Fruit fly (Drosophila melanogaster) whole organism, prepupa: ENCODE data around the gene trbl.

ENCODE experiments used
- Blimp-1 ChIP-seq: fragments of 200-800 bp; sonication (Bioruptor generic); optimal IDR thresholded peaks from 3 replicates; lab custom pipeline; 2017; ENCODE audit warnings: missing biosample characterization, missing genetic modification characterization, mild to moderate bottlenecking, moderate library complexity, missing genetic modification reagents
- CG10669 ChIP-seq: fragments of 200-800 bp; sonication (Bioruptor generic); optimal IDR thresholded peaks from 3 replicates; lab custom pipeline; 2018; ENCODE audit warnings: missing biosample characterization, mild to moderate bottlenecking, missing genetic modification characterization, moderate library complexity
- CG11762 ChIP-seq: fragments of 200-800 bp; sonication (Bioruptor generic); optimal IDR thresholded peaks from 3 replicates; lab custom pipeline; 2016; ENCODE audit warnings: missing biosample characterization, missing genetic modification characterization; ENCODE audit not compliant: insufficient read depth
- CG11902 ChIP-seq: fragments of 200-800 bp; sonication (Bioruptor generic); optimal IDR thresholded peaks from 3 replicates; lab custom pipeline; 2016; ENCODE audit warnings: missing biosample characterization, missing genetic modification characterization
- CG15336 ChIP-seq: fragments of 200-800 bp; sonication (Bioruptor generic); IDR thresholded peaks from 2 replicates; pipeline ENCODE4 v1.3.6; 2022; ENCODE audit warnings: missing biosample characterization, missing genetic modification characterization
- CG1621 ChIP-seq: fragments of 200-800 bp; sonication (Bioruptor generic); optimal IDR thresholded peaks from 3 replicates; lab custom pipeline; 2018; ENCODE audit warnings: missing biosample characterization, mild to moderate bottlenecking, missing genetic modification characterization
- CG16779 ChIP-seq: fragments of 200-800 bp; sonication (Bioruptor generic); optimal IDR thresholded peaks from 3 replicates; lab custom pipeline; 2017; ENCODE audit warnings: missing biosample characterization, mild to moderate bottlenecking, missing genetic modification characterization
- CG31627 ChIP-seq: fragments of 200-800 bp; sonication (Bioruptor generic); optimal IDR thresholded peaks from 3 replicates; lab custom pipeline; 2016; ENCODE audit warnings: missing biosample characterization, missing genetic modification characterization
- CG32006 ChIP-seq: fragments of 200-800 bp; sonication (Bioruptor generic); optimal IDR thresholded peaks from 3 replicates; lab custom pipeline; 2017; ENCODE audit warnings: missing biosample characterization, mild to moderate bottlenecking, missing genetic modification characterization
- CG34406 ChIP-seq: fragments of 200-800 bp; sonication (Bioruptor generic); optimal IDR thresholded peaks from 3 replicates; lab custom pipeline; 2016; ENCODE audit warnings: missing biosample characterization, missing genetic modification characterization
- CG6163 ChIP-seq: fragments of 200-800 bp; sonication (Bioruptor generic); IDR thresholded peaks from 3 replicates; pipeline ENCODE4 v1.3.6; 2022; ENCODE audit warnings: missing biosample characterization, missing genetic modification characterization
- CG6276 ChIP-seq: fragments of 200-800 bp; sonication (Bioruptor generic); optimal IDR thresholded peaks from 2 replicates; lab custom pipeline; 2017; ENCODE audit warnings: missing biosample characterization, mild to moderate bottlenecking, missing genetic modification characterization
- CG7368 ChIP-seq: fragments of 200-800 bp; sonication (Bioruptor generic); optimal IDR thresholded peaks from 3 replicates; lab custom pipeline; 2016; ENCODE audit warnings: missing biosample characterization, missing genetic modification characterization
- CG8119 ChIP-seq: fragments of 200-800 bp; sonication (Bioruptor generic); IDR thresholded peaks from 3 replicates; pipeline ENCODE4 v1.3.6; 2022; ENCODE audit warnings: missing biosample characterization, missing genetic modification characterization
- CG8319 ChIP-seq: fragments of 200-800 bp; sonication (Bioruptor generic); optimal IDR thresholded peaks from 3 replicates; lab custom pipeline; 2016; ENCODE audit warnings: missing biosample characterization, missing genetic modification characterization
- CG9139 ChIP-seq: fragments of 200-800 bp; sonication (Bioruptor generic); optimal IDR thresholded peaks from 3 replicates; lab custom pipeline; 2017; ENCODE audit warnings: missing biosample characterization, mild to moderate bottlenecking, missing genetic modification characterization
- Eip75B ChIP-seq: fragments of 200-800 bp; sonication (Bioruptor generic); optimal IDR thresholded peaks from 3 replicates; lab custom pipeline; 2016; ENCODE audit warnings: missing biosample characterization, missing genetic modification characterization
- Eip78C ChIP-seq: fragments of 200-800 bp; sonication (Bioruptor generic); peaks from one replicate; lab custom pipeline; 2016; ENCODE audit warnings: missing biosample characterization, missing genetic modification characterization
- Eip93F ChIP-seq: fragments of 200-800 bp; sonication (Bioruptor generic); optimal IDR thresholded peaks from 2 replicates; lab custom pipeline; 2016; ENCODE audit warnings: missing biosample characterization, mild to moderate bottlenecking, missing genetic modification characterization
- Ets21C ChIP-seq: fragments of 200-800 bp; sonication (Bioruptor generic); optimal IDR thresholded peaks from 3 replicates; lab custom pipeline; 2016; ENCODE audit warnings: missing biosample characterization, missing genetic modification characterization
- Hr38 ChIP-seq: sonication (Bioruptor generic); optimal IDR thresholded peaks from 2 replicates; lab custom pipeline; 2016; ENCODE audit warnings: missing biosample characterization, missing genetic modification characterization
- Hr39 ChIP-seq: fragments of 200-800 bp; sonication (Bioruptor generic); optimal IDR thresholded peaks from 2 replicates; lab custom pipeline; 2016; ENCODE audit warnings: missing biosample characterization, missing genetic modification characterization
- Met ChIP-seq: fragments of 200-800 bp; sonication (Bioruptor generic); optimal IDR thresholded peaks from 3 replicates; lab custom pipeline; 2016; ENCODE audit warnings: missing biosample characterization, missing genetic modification characterization
- Smox ChIP-seq: fragments of 200-800 bp; sonication (Bioruptor generic); optimal IDR thresholded peaks from 3 replicates; lab custom pipeline; 2016; ENCODE audit warnings: missing biosample characterization, missing genetic modification characterization
- Sox102F ChIP-seq: fragments of 200-800 bp; sonication (Bioruptor generic); optimal IDR thresholded peaks from 2 replicates; lab custom pipeline; 2016; ENCODE audit warnings: missing biosample characterization, mild to moderate bottlenecking, missing genetic modification characterization
- Sox14 ChIP-seq: fragments of 200-800 bp; sonication (Bioruptor generic); optimal IDR thresholded peaks from 3 replicates; lab custom pipeline; 2016; ENCODE audit warnings: missing biosample characterization, missing genetic modification characterization
- achi ChIP-seq: fragments of 200-800 bp; sonication (Bioruptor generic); optimal IDR thresholded peaks from 3 replicates; lab custom pipeline; 2016; ENCODE audit warnings: missing biosample characterization, missing genetic modification characterization
- acj6 ChIP-seq: fragments of 200-800 bp; sonication (Bioruptor generic); optimal IDR thresholded peaks from 3 replicates; lab custom pipeline; 2016; ENCODE audit warnings: missing biosample characterization, missing genetic modification characterization
- dsx ChIP-seq: fragments of 200-800 bp; optimal IDR thresholded peaks from 3 replicates; lab custom pipeline; 2019; ENCODE audit warnings: missing biosample characterization, mild to moderate bottlenecking, missing genetic modification characterization, moderate library complexity; ENCODE audit not compliant: poor library complexity, severe bottlenecking
- eg ChIP-seq: fragments of 200-800 bp; sonication (Bioruptor generic); IDR thresholded peaks from 3 replicates; pipeline ENCODE4 v1.3.6; 2022; ENCODE audit warnings: missing biosample characterization, missing genetic modification characterization
- fd59A ChIP-seq: fragments of 200-800 bp; sonication (Bioruptor generic); optimal IDR thresholded peaks from 2 replicates; lab custom pipeline; 2017; ENCODE audit warnings: missing biosample characterization, mild to moderate bottlenecking, missing genetic modification characterization, missing genetic modification reagents
- fd85E ChIP-seq: fragments of 200-800 bp; sonication (Bioruptor generic); optimal IDR thresholded peaks from 3 replicates; lab custom pipeline; 2016; ENCODE audit warnings: missing biosample characterization, missing genetic modification characterization
- net ChIP-seq: fragments of 200-800 bp; sonication (Bioruptor generic); optimal IDR thresholded peaks from 3 replicates; lab custom pipeline; 2016; ENCODE audit warnings: missing biosample characterization, missing genetic modification characterization
- pdm3 ChIP-seq: fragments of 200-800 bp; sonication (Bioruptor generic); optimal IDR thresholded peaks from 3 replicates; lab custom pipeline; 2016; ENCODE audit warnings: missing biosample characterization, missing genetic modification characterization
- salr ChIP-seq, 2 experiments: fragments of 200-800 bp; sonication (Bioruptor generic); optimal IDR thresholded peaks; 3 replicates each; lab custom pipeline; 2016 to 2018; ENCODE audit warnings: missing biosample characterization in 2 of 2, missing genetic modification characterization in 2 of 2, mild to moderate bottlenecking in 1 of 2
- spab ChIP-seq: fragments of 200-800 bp; sonication (Bioruptor generic); optimal IDR thresholded peaks from 2 replicates; lab custom pipeline; 2017; ENCODE audit warnings: missing biosample characterization, mild to moderate bottlenecking, missing genetic modification characterization, missing genetic modification reagents
- topi ChIP-seq: fragments of 200-800 bp; sonication (Bioruptor generic); optimal IDR thresholded peaks from 3 replicates; lab custom pipeline; 2016; ENCODE audit warnings: missing biosample characterization, missing genetic modification characterization
- vri ChIP-seq: fragments of 200-800 bp; sonication (Bioruptor generic); optimal IDR thresholded peaks from 3 replicates; lab custom pipeline; 2016; ENCODE audit warnings: missing biosample characterization, mild to moderate bottlenecking, missing genetic modification characterization

trbl gene

dm6 chr3L:20398243-20399222, 2.9 kb downstream of the trbl start (continued):
- TF ChIP-seq CG7368 (peak; percentile 74), CG11762 (GFP tag; lab: Kevin White, UChicago) (peak; percentile 77), Sox14 (peak; percentile 77), Hr38 (GFP tag; lab: Kevin White, UChicago) (no peak), Eip75B (peak; percentile 88), acj6 (peak; percentile 81), topi (peak; percentile 73), CG8319 (peak; percentile 69), spab (GFP tag; lab: Kevin White, UChicago) (peak; percentile 71), CG9139 (GFP tag; lab: Kevin White, UChicago) (peak; percentile 12), vri (GFP tag; lab: Kevin White, UChicago) (peak; percentile 39), CG34406 (GFP tag; lab: Kevin White, UChicago) (peak; percentile 80), salr (GFP tag; optimal IDR thresholded peaks at IDR 0.05; lab: Kevin White, UChicago) (peak; percentile 34 to 85), achi (GFP tag; lab: Kevin White, UChicago) (peak; percentile 80), CG8119 (GFP tag; lab: Robert Waterston, UW) (peak; percentile 76), net (GFP tag; lab: Kevin White, UChicago) (peak; percentile 81), CG16779 (tag; lab: Kevin White, UChicago) (peak; percentile 69), pdm3 (GFP tag; lab: Kevin White, UChicago) (peak; percentile 85), fd59A (GFP tag; lab: Kevin White, UChicago) (peak; percentile 75), eg (GFP tag; lab: Robert Waterston, UW) (peak; percentile 77), Ets21C (GFP tag; lab: Kevin White, UChicago) (peak; percentile 50), dsx (GFP tag; lab: Kevin White, UChicago) (peak; percentile 67), CG11902 (peak; percentile 62), CG1621 (peak; percentile 39), Met (GFP tag; lab: Kevin White, UChicago) (peak; percentile 76), CG15336 (peak; percentile 85), CG32006 (GFP tag; lab: Kevin White, UChicago) (peak; percentile 95), Smox (peak; percentile 75), fd85E (GFP tag; lab: Kevin White, UChicago) (peak; percentile 2), Blimp-1 (GFP tag; lab: Kevin White, UChicago) (no peak), CG31627 (GFP tag; lab: Kevin White, UChicago) (peak; percentile 61)

- no peak for TF ChIP-seq Eip78C
- no peak for TF ChIP-seq CG6276 (GFP tag; lab: Kevin White, UChicago)
- TF ChIP-seq CG10669 (GFP tag; lab: Kevin White, UChicago): no peak
- TF ChIP-seq CG8319: no peak
- no peak for TF ChIP-seq Hr39 (GFP tag; lab: Kevin White, UChicago)
- no peak for TF ChIP-seq Ets21C (GFP tag; lab: Kevin White, UChicago)
- no peak for TF ChIP-seq Eip93F (GFP tag; lab: Kevin White, UChicago)
- no peak for TF ChIP-seq Sox102F (GFP tag; lab: Kevin White, UChicago)
- TF ChIP-seq pdm3 (GFP tag; lab: Kevin White, UChicago): no peak
- no peak for TF ChIP-seq CG6163 (GFP tag; lab: Robert Waterston, UW)
- TF ChIP-seq, all 60 proteins: peak for 0
Measured at dm6 chr3L:20397770-20398169, 3.6 kb downstream of the trbl start.
